Worm (Caenorhabditis elegans) whole organism, L2 larva: Measurements from ENCODE around the gene sre-46.

Source experiments
- C34F6.9 ChIP-seq: fragments of 150-350 bp; optimal IDR thresholded peaks from 2 replicates; lab custom pipeline; 2014; ENCODE audit warnings: missing biosample characterization, missing genetic modification characterization
- F13H6.1 ChIP-seq: sonication (generic microtip); optimal IDR thresholded peaks from 2 replicates; lab custom pipeline; 2016; ENCODE audit warnings: missing genetic modification characterization, missing compliant biosample characterization
- R02D3.7 ChIP-seq: fragments of 150-350 bp; optimal IDR thresholded peaks from 2 replicates; lab custom pipeline; 2014; ENCODE audit warnings: missing biosample characterization, missing genetic modification characterization
- Y55F3AM.14 ChIP-seq: fragments of 200-800 bp; sonication (Bioruptor generic); optimal IDR thresholded peaks from 2 replicates; lab custom pipeline; 2018; ENCODE audit warnings: mild to moderate bottlenecking, missing genetic modification characterization, missing compliant biosample characterization
- ZK546.5 ChIP-seq: sonication (generic microtip); optimal IDR thresholded peaks from 2 replicates; lab custom pipeline; 2017; ENCODE audit warnings: missing biosample characterization, missing genetic modification characterization
- alr-1 ChIP-seq: fragments of 150-350 bp; optimal IDR thresholded peaks from 2 replicates; lab custom pipeline; 2014; ENCODE audit warnings: missing biosample characterization, missing genetic modification characterization
- aly-2 ChIP-seq: fragments of 150-350 bp; optimal IDR thresholded peaks from 2 replicates; lab custom pipeline; 2014; ENCODE audit warnings: missing biosample characterization, missing genetic modification characterization
- ama-1 ChIP-seq: fragments of 150-350 bp; optimal IDR thresholded peaks from 2 replicates; lab custom pipeline; 2018; ENCODE audit warnings: inconsistent platforms
- blmp-1 ChIP-seq: sonication (generic microtip); optimal IDR thresholded peaks from 2 replicates; lab custom pipeline; 2017; ENCODE audit warnings: missing genetic modification characterization, mild to moderate bottlenecking, missing compliant biosample characterization, antibody characterized with exemption, moderate library complexity; ENCODE audit not compliant: insufficient read depth
- ceh-16 ChIP-seq: fragments of 150-350 bp; optimal IDR thresholded peaks from 2 replicates; lab custom pipeline; 2014; ENCODE audit warnings: missing biosample characterization, missing genetic modification characterization
- ceh-82 ChIP-seq: fragments of 150-350 bp; optimal IDR thresholded peaks from 2 replicates; lab custom pipeline; 2014; ENCODE audit warnings: missing biosample characterization, missing genetic modification characterization
- crh-2 ChIP-seq: sonication (generic microtip); optimal IDR thresholded peaks from 2 replicates; lab custom pipeline; 2017; ENCODE audit warnings: missing biosample characterization, missing genetic modification characterization
- egl-27 ChIP-seq: sonication (generic microtip); optimal IDR thresholded peaks from 3 replicates; lab custom pipeline; 2017; ENCODE audit warnings: missing biosample characterization, missing genetic modification reagents, missing genetic modification characterization
- elt-1 ChIP-seq: fragments of 150-350 bp; optimal IDR thresholded peaks from 2 replicates; lab custom pipeline; 2014; ENCODE audit warnings: missing biosample characterization, missing genetic modification characterization
- fos-1 ChIP-seq: fragments of 150-350 bp; optimal IDR thresholded peaks from 2 replicates; lab custom pipeline; 2014; ENCODE audit warnings: missing biosample characterization, missing genetic modification characterization
- lin-11 ChIP-seq: fragments of 150-350 bp; sonication (generic microtip); optimal IDR thresholded peaks from 2 replicates; lab custom pipeline; 2014; ENCODE audit warnings: missing biosample characterization, missing genetic modification characterization, inconsistent platforms, mixed read lengths
- lin-13 ChIP-seq: fragments of 150-350 bp; optimal IDR thresholded peaks from 2 replicates; lab custom pipeline; 2014; ENCODE audit warnings: missing biosample characterization, missing genetic modification reagents, missing genetic modification characterization
- lin-39 ChIP-seq: fragments of 150-350 bp; optimal IDR thresholded peaks from 2 replicates; lab custom pipeline; 2014; ENCODE audit warnings: missing biosample characterization, missing genetic modification reagents, missing genetic modification characterization
- lsy-2 ChIP-seq, 2 experiments: fragments of 150-350 bp in 1 of 2; sonication (generic microtip) in 1 of 2; optimal IDR thresholded peaks; 2 replicates each; lab custom pipeline; 2014 to 2017; ENCODE audit warnings: missing biosample characterization in 2 of 2, missing genetic modification characterization in 2 of 2
- mab-5 ChIP-seq: fragments of 150-350 bp; optimal IDR thresholded peaks from 2 replicates; lab custom pipeline; 2014; ENCODE audit warnings: missing biosample characterization, missing genetic modification characterization
- mbf-1 ChIP-seq: sonication (generic microtip); optimal IDR thresholded peaks from 2 replicates; lab custom pipeline; 2017; ENCODE audit warnings: missing biosample characterization, missing genetic modification characterization
- mdl-1 ChIP-seq, 2 experiments: fragments of 150-350 bp in 1 of 2; sonication (generic microtip) in 1 of 2; optimal IDR thresholded peaks; 2 replicates each; lab custom pipeline; 2017; ENCODE audit warnings: missing biosample characterization in 2 of 2, missing genetic modification characterization in 2 of 2
- nhr-10 ChIP-seq: sonication (generic microtip); optimal IDR thresholded peaks from 2 replicates; lab custom pipeline; 2017; ENCODE audit warnings: missing biosample characterization, missing genetic modification characterization
- nhr-129 ChIP-seq: fragments of 150-350 bp; optimal IDR thresholded peaks from 2 replicates; lab custom pipeline; 2014; ENCODE audit warnings: missing biosample characterization, missing genetic modification characterization
- nhr-23 ChIP-seq: fragments of 150-350 bp; optimal IDR thresholded peaks from 2 replicates; lab custom pipeline; 2014; ENCODE audit warnings: missing biosample characterization, missing genetic modification reagents, missing genetic modification characterization
- nhr-25 ChIP-seq: fragments of 150-350 bp; sonication (generic microtip); optimal IDR thresholded peaks from 3 replicates; lab custom pipeline; 2014; ENCODE audit warnings: missing biosample characterization, missing genetic modification characterization
- nhr-6 ChIP-seq: fragments of 150-350 bp; optimal IDR thresholded peaks from 2 replicates; lab custom pipeline; 2014; ENCODE audit warnings: missing biosample characterization, missing genetic modification characterization
- peb-1 ChIP-seq: fragments of 150-350 bp; optimal IDR thresholded peaks from 2 replicates; lab custom pipeline; 2014; ENCODE audit warnings: missing biosample characterization, missing genetic modification characterization
- skn-1 ChIP-seq: sonication (generic microtip); optimal IDR thresholded peaks from 2 replicates; lab custom pipeline; 2017; ENCODE audit warnings: missing biosample characterization, missing genetic modification characterization
- sma-3 ChIP-seq: sonication (generic microtip); optimal IDR thresholded peaks from 2 replicates; lab custom pipeline; 2016; ENCODE audit warnings: missing genetic modification reagents, missing genetic modification characterization, missing compliant biosample characterization
- unc-39 ChIP-seq: fragments of 150-350 bp; optimal IDR thresholded peaks from 2 replicates; lab custom pipeline; 2014; ENCODE audit warnings: missing biosample characterization, missing genetic modification characterization
- unc-62 ChIP-seq: fragments of 150-350 bp; optimal IDR thresholded peaks from 2 replicates; lab custom pipeline; 2014; ENCODE audit warnings: missing biosample characterization, missing genetic modification reagents, missing genetic modification characterization
- zag-1 ChIP-seq: fragments of 150-350 bp; optimal IDR thresholded peaks from 2 replicates; lab custom pipeline; 2014; ENCODE audit warnings: missing biosample characterization, missing genetic modification characterization
- ztf-11 ChIP-seq: sonication (generic microtip); optimal IDR thresholded peaks from 2 replicates; lab custom pipeline; 2017; ENCODE audit warnings: missing biosample characterization, missing genetic modification characterization

The sre-46 gene

DNA sequence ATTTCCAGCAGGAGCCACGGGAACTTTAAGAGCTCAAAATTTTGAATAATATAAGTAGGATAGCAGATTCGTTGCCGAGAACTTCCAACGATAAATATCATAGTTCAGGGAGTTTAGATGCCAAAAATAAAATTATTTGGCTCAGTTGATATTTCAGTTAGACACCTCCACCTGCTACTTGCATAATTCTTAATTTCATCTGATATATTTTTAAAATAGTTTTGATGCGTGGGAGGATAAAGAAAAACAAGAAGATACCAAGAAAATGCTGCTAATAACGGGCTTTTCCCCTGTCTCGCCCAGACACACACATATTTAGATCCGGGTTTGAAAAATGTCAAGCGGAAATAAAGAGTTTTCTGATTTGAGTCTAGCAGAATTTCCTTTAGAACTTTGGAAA lies at the start of gene sre-46:
sre-46 (minus strand) TSS at position 101 of the 400 bp plus-strand sequence.
- TF ChIP-seq nhr-23 (tag; lab: Kevin White, UChicago) = no peak
- no peak for TF ChIP-seq lsy-2 (tag; optimal IDR thresholded peaks at IDR 0.05; lab: Kevin White, UChicago)
- no peak for TF ChIP-seq egl-27 (tag; lab: Kevin White, UChicago)
- no peak for TF ChIP-seq fos-1 (tag; lab: Kevin White, UChicago)
- no peak for TF ChIP-seq lin-11 (tag; lab: Kevin White, UChicago)
- no peak for TF ChIP-seq mab-5 (tag; lab: Kevin White, UChicago)
- TF ChIP-seq blmp-1 (tag; lab: Kevin White, UChicago) = no peak
- TF ChIP-seq ama-1 (lab: Kevin White, UChicago) = no peak
- TF ChIP-seq crh-2 (tag; lab: Kevin White, UChicago) = no peak
- TF ChIP-seq zag-1 (tag; lab: Kevin White, UChicago) = no peak
- TF ChIP-seq mdl-1 (tag; optimal IDR thresholded peaks at IDR 0.05; lab: Kevin White, UChicago) = no peak
- TF ChIP-seq unc-62 (GFP tag; lab: Kevin White, UChicago) = no peak
- TF ChIP-seq Y55F3AM.14 (GFP tag; lab: Kevin White, UChicago) = no peak
- no peak for TF ChIP-seq skn-1 (tag; lab: Kevin White, UChicago)
- no peak for TF ChIP-seq R02D3.7 (tag; lab: Kevin White, UChicago)
- no peak for TF ChIP-seq ztf-11
- no peak for TF ChIP-seq nhr-10 (tag; lab: Kevin White, UChicago)
- no peak for TF ChIP-seq lin-13 (GFP tag; lab: Kevin White, UChicago)

ce11 chrII:13765952-13766351 lies 44.8 kb upstream of the sre-46 start, which contains the start of gene arrd-12:
Gene arrd-12, plus strand, starts transcription at chrII:13766252.
- TF ChIP-seq elt-1 (tag; lab: Kevin White, UChicago) = no peak
- no peak for TF ChIP-seq sma-3 (GFP tag; lab: Kevin White, UChicago)
- TF ChIP-seq alr-1 (tag; lab: Kevin White, UChicago) = no peak
- TF ChIP-seq zag-1 (tag; lab: Kevin White, UChicago) = no peak
- TF ChIP-seq nhr-6 (tag; lab: Kevin White, UChicago) = no peak
- no peak for TF ChIP-seq unc-39 (tag; lab: Kevin White, UChicago)
- no peak for TF ChIP-seq egl-27 (tag; lab: Kevin White, UChicago)
- no peak for TF ChIP-seq fos-1 (tag; lab: Kevin White, UChicago)
- TF ChIP-seq Y55F3AM.14 (GFP tag; lab: Kevin White, UChicago) = no peak
- no peak for TF ChIP-seq peb-1 (tag; lab: Kevin White, UChicago)

DNA sequence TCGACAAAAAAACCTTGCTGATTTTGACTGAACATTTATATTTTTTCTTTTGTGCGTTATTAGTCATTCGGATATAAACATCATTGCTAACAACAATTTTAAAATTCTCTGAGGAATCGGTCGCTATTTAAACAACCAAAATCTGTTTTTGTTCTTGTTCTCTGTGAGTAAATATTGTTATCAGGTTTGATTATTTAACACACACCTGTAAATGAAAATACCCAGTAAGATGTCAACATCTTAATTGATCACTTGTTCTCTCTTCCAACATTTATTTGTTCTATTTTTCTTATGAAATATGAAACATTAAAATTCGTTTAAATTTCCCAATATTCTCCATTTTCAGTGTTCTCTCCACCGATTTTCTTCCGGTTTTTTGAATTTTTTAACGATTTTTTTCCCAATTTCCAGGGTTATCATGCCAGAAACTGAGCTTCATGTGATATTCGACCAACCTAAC lies 41.9 kb upstream of the sre-46 start, which contains the start of gene arrd-11:
arrd-11 (plus strand) TSS at position 410 of the 460 bp plus-strand sequence.
- TF ChIP-seq nhr-129 (tag; lab: Kevin White, UChicago) = no peak
- TF ChIP-seq elt-1 (tag; lab: Kevin White, UChicago) = no peak
- TF ChIP-seq C34F6.9 = no peak
- TF ChIP-seq mbf-1 (tag; lab: Kevin White, UChicago) = no peak
- no peak for TF ChIP-seq aly-2 (tag; lab: Kevin White, UChicago)
- TF ChIP-seq ceh-16 = no peak
- no peak for TF ChIP-seq blmp-1 (tag; lab: Kevin White, UChicago)
- no peak for TF ChIP-seq lsy-2 (tag; optimal IDR thresholded peaks at IDR 0.05; lab: Kevin White, UChicago)
- no peak for TF ChIP-seq mdl-1 (tag; optimal IDR thresholded peaks at IDR 0.05; lab: Kevin White, UChicago)
- TF ChIP-seq lin-39 = no peak
- no peak for TF ChIP-seq nhr-6 (tag; lab: Kevin White, UChicago)
- TF ChIP-seq ceh-82 (tag; lab: Kevin White, UChicago) = no peak
- no peak for TF ChIP-seq nhr-23 (tag; lab: Kevin White, UChicago)
- TF ChIP-seq, all 48 proteins: peak for 0

- TF ChIP-seq ZK546.5 (tag; lab: Kevin White, UChicago) (no peak), sma-3 (GFP tag; lab: Kevin White, UChicago) (no peak), F13H6.1 (tag; lab: Kevin White, UChicago) (no peak), ama-1 (lab: Kevin White, UChicago) (no peak), alr-1 (tag; lab: Kevin White, UChicago) (no peak), skn-1 (tag; lab: Kevin White, UChicago) (no peak), unc-39 (tag; lab: Kevin White, UChicago) (no peak), nhr-25 (tag; lab: Kevin White, UChicago) (no peak)
Observed at ce11 chrII:13758108-13758507, 37.0 kb upstream of the sre-46 start, which contains the start of gene arrd-13. Gene arrd-13, plus strand, starts transcription at chrII:13758408.
